Fruit fly (Drosophila melanogaster) whole organism, larva: ENCODE measurements around the gene CecB.

ENCODE experiments used
- noc ChIP-seq: fragments of 200-800 bp; sonication (Bioruptor generic); optimal IDR thresholded peaks from 3 replicates; lab custom pipeline; 2019; ENCODE audit warnings: missing biosample characterization, mild to moderate bottlenecking, missing genetic modification characterization, moderate library complexity

CecB gene

dm6 chr3R:30213697-30214096 is at the start of gene CecB:
Gene CecB (minus strand): TSS chr3R:30213797.
- TF ChIP-seq noc (tag; lab: Kevin White, UChicago): no peak

- TF ChIP-seq noc (tag; lab: Kevin White, UChicago): no peak
Measured at dm6 chr3R:30261838-30262237, 48.2 kb upstream of the CecB start.

dm6 chr3R:30259561-30259960 is 46.0 kb upstream of the CecB start:
- no peak for TF ChIP-seq noc (tag; lab: Kevin White, UChicago)

dm6 chr3R:30258991-30259351 is 45.4 kb upstream of the CecB start:
- TF ChIP-seq noc (tag; lab: Kevin White, UChicago): no peak

dm6 chr3R:30258298-30258990 is 44.8 kb upstream of the CecB start:
- no peak for TF ChIP-seq noc (tag; lab: Kevin White, UChicago)

- TF ChIP-seq noc (tag; lab: Kevin White, UChicago): no peak
Measured at dm6 chr3R:30257588-30257987, 44.0 kb upstream of the CecB start.

dm6 chr3R:30256233-30256632 is 42.6 kb upstream of the CecB start:
- TF ChIP-seq noc (tag; lab: Kevin White, UChicago): no peak

dm6 chr3R:30255255-30256121 is 41.9 kb upstream of the CecB start:
- no peak for TF ChIP-seq noc (tag; lab: Kevin White, UChicago)

dm6 chr3R:30252882-30253281 is 39.3 kb upstream of the CecB start, which contains the start of gene CG18404:
Gene CG18404 (plus strand): TSS chr3R:30253182.
- TF ChIP-seq noc (tag; lab: Kevin White, UChicago): no peak

- no peak for TF ChIP-seq noc (tag; lab: Kevin White, UChicago)
Measured at dm6 chr3R:30252317-30252716, 38.7 kb upstream of the CecB start.

- TF ChIP-seq noc (tag; lab: Kevin White, UChicago): no peak
Measured at dm6 chr3R:30250496-30250978, 36.9 kb upstream of the CecB start, which contains the start of gene CG9682. Gene CG9682 (plus strand): TSS chr3R:30250928.

- TF ChIP-seq noc (tag; lab: Kevin White, UChicago): no peak
Measured at dm6 chr3R:30249283-30249682, 35.7 kb upstream of the CecB start, which contains the start of gene CG34299. Gene CG34299 (plus strand): TSS chr3R:30249583.

- no peak for TF ChIP-seq noc (tag; lab: Kevin White, UChicago)
Measured at dm6 chr3R:30248565-30248964, 35.0 kb upstream of the CecB start.

dm6 chr3R:30247802-30248363 is 34.3 kb upstream of the CecB start:
- peak; percentile 48 for TF ChIP-seq noc (tag; lab: Kevin White, UChicago)

- no peak for TF ChIP-seq noc (tag; lab: Kevin White, UChicago)
Measured at dm6 chr3R:30246603-30247002, 33.0 kb upstream of the CecB start, which contains the start of gene CG9733. Gene CG9733 (minus strand): TSS chr3R:30246703.
